Fruit fly (Drosophila melanogaster): Measurements from ENCODE around the gene FER.

FER gene

DNA sequence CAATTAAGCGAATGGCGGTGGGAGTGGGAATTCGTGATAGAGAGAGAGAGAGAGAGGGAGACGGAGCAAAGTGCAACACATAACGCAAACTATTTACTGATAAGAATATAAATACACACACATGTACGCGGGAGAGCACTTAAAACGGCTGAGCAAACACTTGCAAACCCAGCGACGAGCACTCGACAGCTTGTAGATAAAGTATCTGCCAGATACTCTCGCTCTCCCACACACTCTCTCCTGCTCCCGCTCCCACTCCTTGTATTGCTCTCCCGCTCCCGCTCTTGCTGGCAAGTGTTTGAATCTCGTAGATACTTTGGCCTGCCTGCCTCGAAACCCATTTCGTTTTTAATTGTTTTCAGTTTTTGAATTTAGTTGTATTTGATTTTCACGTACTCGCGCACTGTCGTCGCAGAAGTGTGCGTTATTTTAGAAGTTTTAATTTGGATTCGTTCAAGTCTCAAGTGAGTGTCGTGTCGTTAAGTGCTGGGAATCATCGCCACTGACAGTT, 33.9 kb upstream of the FER start (continued):
- TF ChIP-seq E2f2 (GFP tag; IDR thresholded peaks at IDR 0.05), result peak; percentile 37; the same call in 1 of the 2 replicates
- TF ChIP-seq yki (optimal IDR thresholded peaks at IDR 0.05), result peak; percentile 97
- TF ChIP-seq ATbp (GFP tag; optimal IDR thresholded peaks at IDR 0.05), result peak; percentile 71
- TF ChIP-seq psq (GFP tag; optimal IDR thresholded peaks at IDR 0.05), result peak; percentile 87
- no peak for TF ChIP-seq prd (optimal IDR thresholded peaks at IDR 0.05)
- TF ChIP-seq prd (GFP tag; IDR thresholded peaks at IDR 0.05), result no peak
- TF ChIP-seq Hmr (GFP tag; optimal IDR thresholded peaks at IDR 0.05), result peak; percentile 42
- peak; percentile 21 for TF ChIP-seq corto (GFP tag; optimal IDR thresholded peaks at IDR 0.05)
- TF ChIP-seq zen (tag; optimal IDR thresholded peaks at IDR 0.05), result peak; percentile 27
- no peak for TF ChIP-seq Sox102F (GFP tag; optimal IDR thresholded peaks at IDR 0.05)
- TF ChIP-seq ems (GFP tag; optimal IDR thresholded peaks at IDR 0.05), result no peak
- TF ChIP-seq CG8290 (GFP tag; optimal IDR thresholded peaks at IDR 0.05), result no peak
- peak; percentile 48 to 65 for TF ChIP-seq CG8290 (tag; optimal IDR thresholded peaks at IDR 0.05)
- TF ChIP-seq ranshi (GFP tag; IDR thresholded peaks at IDR 0.05), result peak; percentile 31; the same call in 1 of the 2 replicates
- no peak for TF ChIP-seq fd102C (GFP tag; optimal IDR thresholded peaks at IDR 0.05)
- TF ChIP-seq CG1832 (GFP tag; optimal IDR thresholded peaks at IDR 0.05), result peak; percentile 70
- no peak for TF ChIP-seq NK7.1 (GFP tag; optimal IDR thresholded peaks at IDR 0.05)
- TF ChIP-seq sd (tag; optimal IDR thresholded peaks at IDR 0.05), result peak; percentile 89
- TF ChIP-seq Vsx1 (GFP tag; optimal IDR thresholded peaks at IDR 0.05), result peak; percentile 49
- no peak for TF ChIP-seq CG12155 (GFP tag; optimal IDR thresholded peaks at IDR 0.05)
- TF ChIP-seq wdn (GFP tag; IDR thresholded peaks at IDR 0.05), result no peak
- TF ChIP-seq CG10209 (GFP tag; optimal IDR thresholded peaks at IDR 0.05), result peak; percentile 14
- peak; percentile 88 for TF ChIP-seq CG15479 (GFP tag; optimal IDR thresholded peaks at IDR 0.05)
- TF ChIP-seq CG11723 (GFP tag; optimal IDR thresholded peaks at IDR 0.05), result peak; percentile 43
- TF ChIP-seq CG34376 (GFP tag; optimal IDR thresholded peaks at IDR 0.05), result peak; percentile 87
- no peak for TF ChIP-seq CG5245 (GFP tag; optimal IDR thresholded peaks at IDR 0.05)
- no peak for TF ChIP-seq CG16813 (GFP tag; IDR thresholded peaks at IDR 0.05; ENCODE audit: partially characterized antibody)
- TF ChIP-seq gcm2 (GFP tag; optimal IDR thresholded peaks at IDR 0.05), result peak; percentile 42
- peak; percentile 63 for TF ChIP-seq CG10431 (GFP tag; optimal IDR thresholded peaks at IDR 0.05)
- no peak for TF ChIP-seq Sin3A (optimal IDR thresholded peaks at IDR 0.05)
- TF ChIP-seq ro (GFP tag; IDR thresholded peaks at IDR 0.05), result no peak
- no peak for TF ChIP-seq dati (GFP tag; IDR thresholded peaks at IDR 0.05)
- peak; percentile 84 for TF ChIP-seq CG6813 (GFP tag; optimal IDR thresholded peaks at IDR 0.05)
- no peak for TF ChIP-seq CG6683 (GFP tag; optimal IDR thresholded peaks at IDR 0.05)
- TF ChIP-seq Sry-β (GFP tag; optimal IDR thresholded peaks at IDR 0.05), result no peak
- peak; percentile 7 for TF ChIP-seq Fer3 (tag; optimal IDR thresholded peaks at IDR 0.05)
- peak; percentile 62 for TF ChIP-seq salm (tag; optimal IDR thresholded peaks at IDR 0.05)
- TF ChIP-seq CG6765 (GFP tag; optimal IDR thresholded peaks at IDR 0.05), result peak; percentile 74
- TF ChIP-seq ken (GFP tag; IDR thresholded peaks at IDR 0.05), result no peak
- TF ChIP-seq CG3726 (GFP tag; IDR thresholded peaks at IDR 0.05), result no peak; the same call in 2 of the 3 replicates
- TF ChIP-seq CG10979 (tag; optimal IDR thresholded peaks at IDR 0.05), result no peak
- no peak for TF ChIP-seq NfI (GFP tag; optimal IDR thresholded peaks at IDR 0.05)
- TF ChIP-seq NFAT (GFP tag; IDR thresholded peaks at IDR 0.05), result no peak
- no peak for TF ChIP-seq ap (GFP tag; IDR thresholded peaks at IDR 0.05)
- TF ChIP-seq mirr (GFP tag; optimal IDR thresholded peaks at IDR 0.05), result peak; percentile 89
- TF ChIP-seq CG3407 (GFP tag; optimal IDR thresholded peaks at IDR 0.05), result peak; percentile 35
- no peak for TF ChIP-seq CG4820 (GFP tag; optimal IDR thresholded peaks at IDR 0.05)
- 0 out of 2 replicates have a peak, but pooled peaks have one; percentile 18 for TF ChIP-seq Awh (GFP tag; IDR thresholded peaks at IDR 0.05)
- peak; percentile 95 for TF ChIP-seq nom (GFP tag; optimal IDR thresholded peaks at IDR 0.05)
- peak; percentile 25 for TF ChIP-seq CG13424 (tag; optimal IDR thresholded peaks at IDR 0.05)
- TF ChIP-seq twi (tag; optimal IDR thresholded peaks at IDR 0.05), result peak; percentile 38

All from whole organism, embryonic.